Worm (Caenorhabditis elegans): ENCODE measurements around the gene Y47D7A.11.

- TF ChIP-seq ama-1 (optimal IDR thresholded peaks at IDR 0.05) (no peak), lin-39 (tag; optimal IDR thresholded peaks at IDR 0.05) (no peak), unc-55 (GFP tag; optimal IDR thresholded peaks at IDR 0.05) (no peak), lin-13 (GFP tag; optimal IDR thresholded peaks at IDR 0.05) (no peak), R02D3.7 (tag; optimal IDR thresholded peaks at IDR 0.05) (no peak), F13H6.1 (tag; optimal IDR thresholded peaks at IDR 0.05) (no peak), nhr-237 (tag; optimal IDR thresholded peaks at IDR 0.05) (no peak), mdl-1 (tag; optimal IDR thresholded peaks at IDR 0.05) (no peak), snpc-4 (tag; optimal IDR thresholded peaks at IDR 0.05) (no peak), lsy-2 (tag; optimal IDR thresholded peaks at IDR 0.05) (no peak), unc-62 (GFP tag; optimal IDR thresholded peaks at IDR 0.05) (no peak)
Measured at ce11 chrV:4435411-4435981, 7.4 kb upstream of the Y47D7A.11 start, which contains the start of gene Y47D7A.13.
